Fruit fly (Drosophila melanogaster): ENCODE measurements around the gene CG15056.

CG15056 gene

DNA sequence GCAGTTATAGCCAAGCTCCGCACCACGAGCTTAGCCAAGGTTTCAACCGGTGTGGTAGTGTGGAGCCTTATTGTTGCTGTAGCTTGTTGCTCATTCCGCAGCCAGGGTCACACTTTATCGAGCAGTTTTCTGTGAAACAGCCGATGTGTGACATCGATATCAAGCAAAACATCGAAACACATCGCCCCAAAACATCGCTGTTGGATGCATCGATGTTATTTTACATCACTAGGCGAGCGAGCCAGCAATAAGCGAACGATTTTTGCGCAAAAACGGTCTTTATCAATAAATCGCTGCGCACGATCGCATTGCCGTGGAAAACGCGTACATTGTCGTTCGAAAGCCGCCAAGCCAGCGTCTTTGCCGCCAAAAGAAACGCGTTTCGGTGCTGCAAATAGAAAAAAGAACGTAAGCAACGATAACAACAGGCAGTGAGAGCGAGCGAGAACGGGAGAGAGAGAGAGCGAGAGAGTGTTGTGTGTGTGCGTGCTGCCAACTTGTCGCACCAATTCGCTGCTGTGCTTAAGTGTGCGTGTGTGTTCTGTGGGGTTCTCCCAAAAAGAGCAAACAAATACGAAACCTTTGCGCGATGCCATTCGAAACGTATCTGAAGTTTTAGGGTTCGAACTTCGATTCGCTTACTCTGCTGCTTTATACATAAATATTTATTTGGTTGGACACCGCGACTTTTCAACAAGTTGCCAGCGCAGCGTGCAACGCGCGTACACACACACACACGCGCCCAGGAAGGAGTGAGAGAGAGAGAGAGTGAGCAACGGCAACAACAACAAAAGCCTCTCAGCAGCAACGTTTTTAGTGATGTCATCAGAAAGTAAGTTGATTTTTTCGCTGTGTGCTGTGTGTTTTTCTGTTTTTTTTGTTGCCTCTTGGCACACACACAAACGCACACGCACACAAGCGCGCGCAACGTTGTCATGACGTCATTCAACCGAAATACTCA, 44.2 kb upstream of the CG15056 start (continued):
- TF ChIP-seq shn (GFP tag; optimal IDR thresholded peaks at IDR 0.05) (no peak), CG10462 (GFP tag; optimal IDR thresholded peaks at IDR 0.05) (no peak), gfzf (GFP tag; optimal IDR thresholded peaks at IDR 0.05) (peak; percentile 93), CG11695 (GFP tag; IDR thresholded peaks at IDR 0.05) (0 out of 3 replicates have a peak, but pooled peaks have one; percentile 38), CG17186 (GFP tag; optimal IDR thresholded peaks at IDR 0.05) (peak; percentile 96), Med (GFP tag) (peak; percentile 89), CG10431 (GFP tag; optimal IDR thresholded peaks at IDR 0.05) (no peak), CG30403 (GFP tag; optimal IDR thresholded peaks at IDR 0.05) (peak; percentile 31), CG11093 (GFP tag; IDR thresholded peaks at IDR 0.05) (no peak), her (GFP tag; optimal IDR thresholded peaks at IDR 0.05) (peak; percentile 67), CG15514 (GFP tag; optimal IDR thresholded peaks at IDR 0.05) (peak; percentile 85), danr (GFP tag; IDR thresholded peaks at IDR 0.05) (no peak), bcd (GFP tag; optimal IDR thresholded peaks at IDR 0.05) (peak; percentile 19), Camta (GFP tag; optimal IDR thresholded peaks at IDR 0.05) (no peak), onecut (GFP tag; IDR thresholded peaks at IDR 0.05) (peak; percentile 28), tin (GFP tag; optimal IDR thresholded peaks at IDR 0.05) (no peak), CG18599 (GFP tag; optimal IDR thresholded peaks at IDR 0.05) (peak; percentile 43), CG12236 (GFP tag; optimal IDR thresholded peaks at IDR 0.05) (no peak), fd3F (GFP tag; optimal IDR thresholded peaks at IDR 0.05) (no peak), al (GFP tag; IDR thresholded peaks at IDR 0.05) (peak; percentile 29; the same call in 1 of the 2 replicates), nau (GFP tag; optimal IDR thresholded peaks at IDR 0.05) (no peak), CG32772 (GFP tag; IDR thresholded peaks at IDR 0.05) (peak; percentile 56), CG10147 (GFP tag; optimal IDR thresholded peaks at IDR 0.05) (peak; percentile 13), CG30431 (GFP tag; optimal IDR thresholded peaks at IDR 0.05) (no peak), CG2129 (GFP tag; IDR thresholded peaks at IDR 0.05; ENCODE audit: partially characterized antibody) (peak; percentile 95), gcm2 (GFP tag; optimal IDR thresholded peaks at IDR 0.05) (no peak), nmo (GFP tag; optimal IDR thresholded peaks at IDR 0.05) (peak; percentile 43), CG13775 (GFP tag; optimal IDR thresholded peaks at IDR 0.05) (peak; percentile 9), dimm (GFP tag; IDR thresholded peaks at IDR 0.05) (no peak), Dref (GFP tag; IDR thresholded peaks at IDR 0.05) (peak; percentile 93), unc-4 (GFP tag; IDR thresholded peaks at IDR 0.05; ENCODE audit: partially characterized antibody) (peak; percentile 98), CG1792 (GFP tag; optimal IDR thresholded peaks at IDR 0.05) (peak; percentile 25), chinmo (GFP tag; IDR thresholded peaks at IDR 0.05; ENCODE audit: partially characterized antibody) (peak; percentile 99), CG11696 (GFP tag; IDR thresholded peaks at IDR 0.05) (no peak), CG16813 (GFP tag; IDR thresholded peaks at IDR 0.05; ENCODE audit: partially characterized antibody) (peak; percentile 99), CG12299 (tag; optimal IDR thresholded peaks at IDR 0.05) (peak; percentile 33), Nf-YA (GFP tag; IDR thresholded peaks at IDR 0.05) (no peak), CG18262 (tag; optimal IDR thresholded peaks at IDR 0.05) (no peak), CG14710 (tag; optimal IDR thresholded peaks at IDR 0.05) (peak; percentile 83), p53 (GFP tag; optimal IDR thresholded peaks at IDR 0.05) (peak; percentile 27), chif (GFP tag; optimal IDR thresholded peaks at IDR 0.05) (peak in 1 of 2 experiments; percentile 28)
